Worm (Caenorhabditis elegans) whole organism, mixed stage, embryonic: ENCODE data around the gene klo-1.

ENCODE experiments used
- M03D4.4 ChIP-seq: sonication (generic microtip); optimal IDR thresholded peaks from 2 replicates; lab custom pipeline; 2017; ENCODE audit warnings: mild to moderate bottlenecking, missing genetic modification characterization, missing compliant biosample characterization
- cnd-1 ChIP-seq: fragments of 200-800 bp; sonication (Bioruptor generic); optimal IDR thresholded peaks from 2 replicates; lab custom pipeline; 2018; ENCODE audit warnings: mild to moderate bottlenecking, missing genetic modification characterization, missing compliant biosample characterization
- elt-1 ChIP-seq: sonication (generic microtip); optimal IDR thresholded peaks from 2 replicates; lab custom pipeline; 2017; ENCODE audit warnings: missing genetic modification characterization, mild to moderate bottlenecking, missing compliant biosample characterization, antibody characterized with exemption, moderate library complexity, borderline replicate concordance; ENCODE audit not compliant: insufficient read depth
- lsy-2 ChIP-seq: fragments of 150-350 bp; optimal IDR thresholded peaks from 2 replicates; lab custom pipeline; 2014; ENCODE audit warnings: missing biosample characterization, missing genetic modification characterization
- mep-1 ChIP-seq: fragments of 150-350 bp; optimal IDR thresholded peaks from 2 replicates; lab custom pipeline; 2017; ENCODE audit warnings: missing biosample characterization, missing genetic modification reagents, missing genetic modification characterization, inconsistent platforms
- nhr-28 ChIP-seq: fragments of 150-350 bp; optimal IDR thresholded peaks from 2 replicates; lab custom pipeline; 2014; ENCODE audit warnings: missing biosample characterization, missing genetic modification characterization
- nhr-76 ChIP-seq: sonication (generic microtip); optimal IDR thresholded peaks from 2 replicates; lab custom pipeline; 2017; ENCODE audit warnings: missing biosample characterization, missing genetic modification characterization
- pha-4 ChIP-seq: fragments of 150-350 bp; optimal IDR thresholded peaks from 2 replicates; lab custom pipeline; 2018; ENCODE audit warnings: missing biosample characterization, missing genetic modification reagents, missing genetic modification characterization
- unc-62 ChIP-seq: fragments of 150-350 bp; optimal IDR thresholded peaks from 2 replicates; lab custom pipeline; 2014; ENCODE audit warnings: missing biosample characterization, missing genetic modification reagents, missing genetic modification characterization
- ztf-11 ChIP-seq: fragments of 150-350 bp; optimal IDR thresholded peaks from 2 replicates; lab custom pipeline; 2014; ENCODE audit warnings: missing biosample characterization, missing genetic modification characterization

ce11 chrIV:7770162-7770561 lies 22.1 kb upstream of the klo-1 start, which contains the start of gene rdl-1:
- no peak for TF ChIP-seq elt-1 (tag; lab: Kevin White, UChicago)
- no peak for TF ChIP-seq M03D4.4 (tag; lab: Kevin White, UChicago)
- TF ChIP-seq nhr-28 (tag; lab: Kevin White, UChicago): no peak
- no peak for TF ChIP-seq ztf-11 (tag; lab: Kevin White, UChicago)
- no peak for TF ChIP-seq lsy-2 (tag; lab: Kevin White, UChicago)
- no peak for TF ChIP-seq unc-62
- TF ChIP-seq pha-4 (tag; lab: Kevin White, UChicago): no peak
- no peak for TF ChIP-seq nhr-76 (tag; lab: Kevin White, UChicago)
- no peak for TF ChIP-seq cnd-1 (tag; lab: Kevin White, UChicago)
- no peak for TF ChIP-seq mep-1
